Fruit fly (Drosophila melanogaster): Measurements from ENCODE around the gene Pino.

DNA sequence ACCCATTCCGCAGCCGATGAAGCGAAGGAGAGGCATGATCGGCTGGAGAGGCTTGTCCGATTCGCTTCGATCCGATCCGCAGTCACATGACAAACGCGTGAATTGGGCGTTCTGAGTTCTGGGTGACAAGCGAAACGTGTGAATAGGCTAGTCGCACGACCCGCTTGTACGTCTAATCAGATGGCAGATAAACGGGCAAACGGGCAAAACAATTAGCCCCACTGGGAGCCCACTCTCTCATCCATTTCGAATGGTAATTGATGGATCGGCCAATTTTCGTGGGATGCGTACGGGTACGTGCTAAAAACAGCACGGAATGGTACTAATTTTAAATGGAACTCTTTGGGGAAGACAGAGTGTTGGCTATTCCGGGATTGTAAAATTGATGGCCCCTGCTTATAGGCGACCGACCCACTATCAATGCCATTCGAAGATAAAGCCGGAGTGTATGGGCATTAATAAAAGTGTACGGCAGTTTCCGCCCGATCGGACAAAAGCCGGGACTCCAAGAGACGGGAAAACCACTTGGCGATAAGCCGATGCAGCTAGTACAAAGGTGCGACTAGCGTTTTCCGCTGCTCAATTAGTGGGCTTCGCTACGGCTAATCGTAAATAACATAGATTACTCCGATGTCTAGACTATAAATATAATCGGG lies 1.2 kb downstream of the Pino start:
- TF ChIP-seq psq (optimal IDR thresholded peaks at IDR 0.05): no peak
- TF ChIP-seq CG8478 (optimal IDR thresholded peaks at IDR 0.05): no peak
